Worm (Caenorhabditis elegans): ENCODE data around the gene H40L08.2.

DNA sequence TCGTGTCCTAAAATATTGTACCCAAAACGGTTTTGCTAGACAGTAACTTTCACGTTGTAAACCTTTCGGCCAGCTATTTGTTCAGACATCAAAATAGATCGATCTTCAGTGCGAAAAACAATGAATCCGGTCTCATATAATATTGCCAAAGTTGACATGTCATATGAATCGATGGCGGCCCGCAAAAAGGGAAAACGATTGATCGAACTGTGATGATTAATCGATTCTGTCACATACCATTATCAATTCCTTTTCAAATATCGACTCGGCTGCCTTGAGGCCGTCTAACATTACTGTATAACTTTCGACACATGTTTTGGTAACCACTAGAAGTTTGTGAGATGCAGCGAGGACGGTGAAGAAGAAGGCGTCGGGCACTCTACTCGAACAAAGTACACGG is 4.7 kb downstream of the H40L08.2 start:
- TF ChIP-seq nfya-1 (tag; optimal IDR thresholded peaks at IDR 0.05; ENCODE audit: borderline replicate concordance, insufficient read depth) = no peak
- no peak for TF ChIP-seq efl-1 (GFP tag; optimal IDR thresholded peaks at IDR 0.05)
